Worm (Caenorhabditis elegans): ENCODE results near the gene irld-64.

ce11 chrII:2878909-2879308, 51.5 kb downstream of the irld-64 start:
- TF ChIP-seq nhr-11 (tag; optimal IDR thresholded peaks at IDR 0.05) (no peak), nhr-77 (tag; optimal IDR thresholded peaks at IDR 0.05) (no peak), skn-1 (tag; optimal IDR thresholded peaks at IDR 0.05) (no peak), tra-1 (GFP tag; IDR thresholded peaks at IDR 0.05) (no peak), jun-1 (tag; optimal IDR thresholded peaks at IDR 0.05) (no peak), aly-2 (tag; optimal IDR thresholded peaks at IDR 0.05) (no peak), cey-2 (tag; optimal IDR thresholded peaks at IDR 0.05; ENCODE audit: borderline replicate concordance, insufficient read depth) (no peak), ces-1 (GFP tag; optimal IDR thresholded peaks at IDR 0.05) (no peak), unc-39 (tag; optimal IDR thresholded peaks at IDR 0.05) (no peak), ztf-11 (tag; optimal IDR thresholded peaks at IDR 0.05) (no peak), pqm-1 (tag; optimal IDR thresholded peaks at IDR 0.05) (no peak), fkh-10 (GFP tag; optimal IDR thresholded peaks at IDR 0.05) (no peak), zag-1 (tag; optimal IDR thresholded peaks at IDR 0.05) (no peak)
